Worm (Caenorhabditis elegans): ENCODE data around the gene lido-17.

ce11 chrII:9436009-9436408 is 43.4 kb upstream of the lido-17 start, which contains the start of gene kin-16:
- TF ChIP-seq W03F9.2 (tag; optimal IDR thresholded peaks at IDR 0.05), result no peak
- TF ChIP-seq dao-5 (tag; optimal IDR thresholded peaks at IDR 0.05), result no peak
- TF ChIP-seq him-1 (tag; optimal IDR thresholded peaks at IDR 0.05), result no peak
